Worm (Caenorhabditis elegans) whole organism, young adult: ENCODE measurements around the gene B0244.6.

ENCODE experiments used
- D2030.7 ChIP-seq: fragments of 200-800 bp; sonication (Bioruptor generic); IDR thresholded peaks from 2 replicates; pipeline ENCODE4 v1.3.6; 2022; ENCODE audit warnings: missing genetic modification reagents, missing genetic modification characterization, missing compliant biosample characterization
- F57A8.1 ChIP-seq: fragments of 200-800 bp; sonication (Bioruptor generic); optimal IDR thresholded peaks from 2 replicates; lab custom pipeline; 2018; ENCODE audit warnings: mild to moderate bottlenecking, missing genetic modification characterization, moderate library complexity, missing compliant biosample characterization
- F57C9.4 ChIP-seq: sonication (generic microtip); optimal IDR thresholded peaks from 2 replicates; lab custom pipeline; 2017; ENCODE audit warnings: mild to moderate bottlenecking, missing genetic modification characterization, missing compliant biosample characterization
- T26A5.8 ChIP-seq: sonication (generic microtip); optimal IDR thresholded peaks from 2 replicates; lab custom pipeline; 2016; ENCODE audit warnings: missing genetic modification characterization, missing compliant biosample characterization
- Y53F4B.3 ChIP-seq: fragments of 200-800 bp; sonication (Bioruptor generic); IDR thresholded peaks from 2 replicates; pipeline ENCODE4 v1.3.6; 2022; ENCODE audit warnings: missing genetic modification reagents, missing genetic modification characterization, missing compliant biosample characterization
- Y56A3A.18 ChIP-seq: fragments of 200-800 bp; sonication (Bioruptor generic); IDR thresholded peaks from 2 replicates; pipeline ENCODE4 v1.3.6; 2022; ENCODE audit warnings: missing genetic modification reagents, missing genetic modification characterization, missing compliant biosample characterization
- Y79H2A.3 ChIP-seq: fragments of 200-800 bp; sonication (Bioruptor generic); conservative IDR thresholded peaks from 2 replicates; pipeline ENCODE4 v1.3.6; 2022; ENCODE audit warnings: missing genetic modification reagents, missing genetic modification characterization, missing compliant biosample characterization
- Y95B8A.8 ChIP-seq: fragments of 200-800 bp; sonication (Bioruptor generic); IDR thresholded peaks from 2 replicates; pipeline ENCODE4 v1.3.6; 2022; ENCODE audit warnings: missing genetic modification reagents, missing genetic modification characterization, missing compliant biosample characterization
- ZK185.1 ChIP-seq: sonication (generic microtip); optimal IDR thresholded peaks from 2 replicates; lab custom pipeline; 2016; ENCODE audit warnings: mild to moderate bottlenecking, missing genetic modification characterization, missing compliant biosample characterization; ENCODE audit not compliant: poor library complexity, severe bottlenecking
- ama-1 ChIP-seq, 3 experiments: fragments of 150-350 bp in 1 of 3; sonication (generic microtip) in 2 of 3; optimal IDR thresholded peaks; 2 replicates each; lab custom pipeline; 2014 to 2018; ENCODE audit warnings: missing biosample characterization in 2 of 3, missing genetic modification characterization in 2 of 3, missing genetic modification reagents in 2 of 3
- cebp-1 ChIP-seq, 2 experiments: fragments of 200-800 bp in 1 of 2; sonication (Bioruptor generic) in 1 of 2; sonication (generic microtip) in 1 of 2; IDR thresholded peaks in 1 of 2; optimal IDR thresholded peaks in 1 of 2; 2 replicates each; pipeline versions ENCODE4 v1.3.6 to Lab custom; 2017 to 2022; ENCODE audit warnings: missing compliant biosample characterization in 2 of 2, missing genetic modification characterization in 2 of 2, mild to moderate bottlenecking in 1 of 2, missing genetic modification reagents in 1 of 2, moderate library complexity in 1 of 2
- ceh-100 ChIP-seq: fragments of 200-800 bp; sonication (Bioruptor generic); IDR thresholded peaks from 2 replicates; pipeline ENCODE4 v1.3.6; 2022; ENCODE audit warnings: missing genetic modification reagents, missing genetic modification characterization, missing compliant biosample characterization
- ceh-27 ChIP-seq: fragments of 200-800 bp; sonication (Bioruptor generic); optimal IDR thresholded peaks from 2 replicates; lab custom pipeline; 2018; ENCODE audit warnings: mild to moderate bottlenecking, missing genetic modification characterization, moderate library complexity, missing compliant biosample characterization
- ceh-58 ChIP-seq: fragments of 200-800 bp; sonication (Bioruptor generic); IDR thresholded peaks from 2 replicates; pipeline ENCODE4 v1.3.6; 2022; ENCODE audit warnings: missing genetic modification characterization, missing compliant biosample characterization
- ceh-79 ChIP-seq: sonication (generic microtip); optimal IDR thresholded peaks from 2 replicates; lab custom pipeline; 2017; ENCODE audit warnings: mild to moderate bottlenecking, missing genetic modification characterization, missing compliant biosample characterization
- ceh-91 ChIP-seq: fragments of 200-800 bp; sonication (Bioruptor generic); IDR thresholded peaks from 2 replicates; pipeline ENCODE4 v1.3.6; 2022; ENCODE audit warnings: missing genetic modification reagents, missing genetic modification characterization, missing compliant biosample characterization
- chd-7 ChIP-seq: sonication (generic microtip); optimal IDR thresholded peaks from 2 replicates; lab custom pipeline; 2016; ENCODE audit warnings: mild to moderate bottlenecking, missing genetic modification characterization, moderate library complexity, missing compliant biosample characterization
- dox-1 ChIP-seq: fragments of 200-800 bp; sonication (Bioruptor generic); IDR thresholded peaks from 2 replicates; pipeline ENCODE4 v1.3.6; 2022; ENCODE audit warnings: missing genetic modification reagents, missing genetic modification characterization, missing compliant biosample characterization
- dpff-1 ChIP-seq: sonication (generic microtip); optimal IDR thresholded peaks from 2 replicates; lab custom pipeline; 2017; ENCODE audit warnings: mild to moderate bottlenecking, missing genetic modification characterization, missing compliant biosample characterization
- egl-44 ChIP-seq: fragments of 200-800 bp; sonication (Bioruptor generic); IDR thresholded peaks from 2 replicates; pipeline ENCODE4 v1.3.6; 2022; ENCODE audit warnings: missing genetic modification reagents, missing genetic modification characterization, missing compliant biosample characterization
- ekl-4 ChIP-seq: fragments of 200-800 bp; sonication (Bioruptor generic); IDR thresholded peaks from 2 replicates; pipeline ENCODE4 v1.3.6; 2022; ENCODE audit warnings: missing genetic modification reagents, missing genetic modification characterization, missing compliant biosample characterization
- gei-17 ChIP-seq: fragments of 200-800 bp; sonication (Bioruptor generic); optimal IDR thresholded peaks from 2 replicates; lab custom pipeline; 2018; ENCODE audit warnings: mild to moderate bottlenecking, missing genetic modification characterization, missing compliant biosample characterization
- hsf-1 ChIP-seq: fragments of 200-800 bp; sonication (Bioruptor generic); IDR thresholded peaks from 2 replicates; pipeline ENCODE4 v1.3.6; 2022; ENCODE audit warnings: missing genetic modification reagents, missing genetic modification characterization, missing compliant biosample characterization
- lin-35 ChIP-seq, 3 experiments: fragments of 150-350 bp in 2 of 3; sonication (generic microtip) in 1 of 3; optimal IDR thresholded peaks; 2 replicates each; lab custom pipeline; 2014 to 2018; ENCODE audit warnings: missing biosample characterization in 3 of 3, missing genetic modification characterization in 3 of 3, missing genetic modification reagents in 3 of 3
- madf-10 ChIP-seq: sonication (generic microtip); optimal IDR thresholded peaks from 2 replicates; lab custom pipeline; 2016; ENCODE audit warnings: mild to moderate bottlenecking, missing genetic modification characterization, missing compliant biosample characterization
- madf-3 ChIP-seq: fragments of 200-800 bp; sonication (Bioruptor generic); IDR thresholded peaks from 2 replicates; pipeline ENCODE4 v1.3.6; 2022; ENCODE audit warnings: missing genetic modification reagents, missing genetic modification characterization, missing compliant biosample characterization
- mcd-1 ChIP-seq: fragments of 200-800 bp; sonication (Bioruptor generic); IDR thresholded peaks from 2 replicates; pipeline ENCODE4 v1.3.6; 2022; ENCODE audit warnings: missing genetic modification reagents, missing genetic modification characterization, missing compliant biosample characterization
- nfya-1 ChIP-seq: sonication (generic microtip); optimal IDR thresholded peaks from 2 replicates; lab custom pipeline; 2017; ENCODE audit warnings: antibody characterized with exemption, missing compliant biosample characterization, missing genetic modification characterization, borderline replicate concordance; ENCODE audit not compliant: insufficient read depth
- nhr-120 ChIP-seq: fragments of 200-800 bp; sonication (Bioruptor generic); IDR thresholded peaks from 2 replicates; pipeline ENCODE4 v1.3.6; 2022; ENCODE audit warnings: missing genetic modification characterization, missing compliant biosample characterization
- nhr-27 ChIP-seq: fragments of 200-800 bp; sonication (Bioruptor generic); optimal IDR thresholded peaks from 2 replicates; lab custom pipeline; 2018; ENCODE audit warnings: mild to moderate bottlenecking, missing genetic modification characterization, moderate library complexity, missing compliant biosample characterization
- nhr-80 ChIP-seq: sonication (generic microtip); optimal IDR thresholded peaks from 2 replicates; lab custom pipeline; 2016; ENCODE audit warnings: missing genetic modification characterization, missing compliant biosample characterization
- nhr-90 ChIP-seq: sonication (generic microtip); optimal IDR thresholded peaks from 2 replicates; lab custom pipeline; 2016; ENCODE audit warnings: missing genotype, mild to moderate bottlenecking, missing genetic modification characterization, missing compliant biosample characterization
- pbrm-1 ChIP-seq: fragments of 200-800 bp; sonication (Bioruptor generic); IDR thresholded peaks from 2 replicates; pipeline ENCODE4 v1.3.6; 2022; ENCODE audit warnings: missing genetic modification reagents, missing genetic modification characterization, missing compliant biosample characterization
- rcor-1 ChIP-seq: fragments of 200-800 bp; sonication (Bioruptor generic); IDR thresholded peaks from 2 replicates; pipeline ENCODE4 v1.3.6; 2022; ENCODE audit warnings: missing genetic modification reagents, missing genetic modification characterization, missing compliant biosample characterization
- rec-8 ChIP-seq, 2 experiments: sonication (generic microtip); optimal IDR thresholded peaks; 2 replicates each; lab custom pipeline; 2016; ENCODE audit warnings: mild to moderate bottlenecking in 2 of 2, missing genetic modification characterization in 2 of 2, missing genetic modification reagents in 2 of 2, missing genotype in 2 of 2, missing biosample characterization in 1 of 2, missing compliant biosample characterization in 1 of 2, moderate library complexity in 1 of 2
- repo-1 ChIP-seq: sonication (generic microtip); optimal IDR thresholded peaks from 2 replicates; lab custom pipeline; 2017; ENCODE audit warnings: mild to moderate bottlenecking, missing genetic modification characterization, missing compliant biosample characterization
- sea-2 ChIP-seq: fragments of 200-800 bp; sonication (Bioruptor generic); IDR thresholded peaks from 2 replicates; pipeline ENCODE4 v1.3.6; 2022; ENCODE audit warnings: missing genetic modification characterization, missing compliant biosample characterization
- tbp1 ChIP-seq: fragments of 200-800 bp; sonication (Bioruptor generic); optimal IDR thresholded peaks from 2 replicates; lab custom pipeline; 2018; ENCODE audit warnings: mild to moderate bottlenecking, missing genetic modification characterization, missing compliant biosample characterization
- tbx-9 ChIP-seq: sonication (generic microtip); optimal IDR thresholded peaks from 2 replicates; lab custom pipeline; 2016; ENCODE audit warnings: borderline replicate concordance, missing genetic modification characterization, inconsistent platforms, missing compliant biosample characterization
- tlf-1 ChIP-seq: fragments of 200-800 bp; sonication (Bioruptor generic); optimal IDR thresholded peaks from 2 replicates; lab custom pipeline; 2018; ENCODE audit warnings: mild to moderate bottlenecking, missing genetic modification characterization, missing compliant biosample characterization
- unc-62 ChIP-seq: fragments of 150-350 bp; optimal IDR thresholded peaks from 2 replicates; lab custom pipeline; 2014; ENCODE audit warnings: missing biosample characterization, missing genetic modification reagents, missing genetic modification characterization
- zfh-2 ChIP-seq: fragments of 200-800 bp; sonication (Bioruptor generic); conservative IDR thresholded peaks from 2 replicates; pipeline ENCODE4 v1.3.6; 2022; ENCODE audit warnings: missing genetic modification reagents, missing genetic modification characterization, missing compliant biosample characterization
- ztf-18 ChIP-seq: sonication (generic microtip); optimal IDR thresholded peaks from 2 replicates; lab custom pipeline; 2016; ENCODE audit warnings: missing genotype, mild to moderate bottlenecking, missing genetic modification characterization, missing compliant biosample characterization
- ztf-25 ChIP-seq: fragments of 200-800 bp; sonication (Bioruptor generic); IDR thresholded peaks from 2 replicates; pipeline ENCODE4 v1.3.6; 2022; ENCODE audit warnings: missing genetic modification reagents, missing genetic modification characterization, missing compliant biosample characterization
- ztf-26 ChIP-seq: sonication (generic microtip); optimal IDR thresholded peaks from 2 replicates; lab custom pipeline; 2017; ENCODE audit warnings: missing genetic modification characterization, missing compliant biosample characterization
- ztf-28 ChIP-seq: fragments of 200-800 bp; sonication (Bioruptor generic); IDR thresholded peaks from 2 replicates; pipeline ENCODE4 v1.3.6; 2022; ENCODE audit warnings: missing genetic modification reagents, missing genetic modification characterization, missing compliant biosample characterization
- ztf-3 ChIP-seq: fragments of 200-800 bp; sonication (Bioruptor generic); optimal IDR thresholded peaks from 2 replicates; lab custom pipeline; 2018; ENCODE audit warnings: mild to moderate bottlenecking, missing genetic modification characterization, missing compliant biosample characterization

The B0244.6 gene

DNA sequence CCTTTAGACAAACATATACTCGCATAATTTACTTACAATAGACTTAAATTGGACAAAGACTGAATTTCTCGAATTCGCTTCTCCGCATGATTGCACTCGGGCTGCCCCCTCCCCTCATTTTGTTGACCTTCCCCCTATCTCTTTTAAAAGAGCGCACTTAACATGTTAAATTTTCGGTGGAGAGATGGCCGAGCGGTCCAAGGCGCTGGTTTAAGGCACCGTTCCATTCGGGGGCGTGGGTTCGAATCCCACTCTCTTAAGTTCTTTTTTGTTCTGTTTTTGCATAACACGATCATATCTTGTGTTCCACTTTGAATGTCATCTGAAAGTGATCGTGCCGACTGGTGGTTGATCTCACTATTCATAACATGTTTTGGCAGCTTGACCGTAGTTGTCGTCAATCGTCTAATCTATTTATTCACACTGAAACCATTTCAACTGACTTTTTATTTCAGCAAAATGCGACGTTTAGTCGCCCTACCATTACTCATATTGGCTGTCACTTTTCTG, 32.0 kb downstream of the B0244.6 start, which contains the start of gene cutl-23 (continued):
- TF ChIP-seq madf-10 (tag; lab: Kevin White, UChicago) = peak; percentile 50
- peak; percentile 66; the same call in 1 of the 2 replicates for TF ChIP-seq ekl-4 (GFP tag; lab: Robert Waterston, UW)
- peak; percentile 64 for TF ChIP-seq ZK185.1 (tag; lab: Kevin White, UChicago)
- no peak for TF ChIP-seq T26A5.8 (tag; lab: Kevin White, UChicago)
- no peak for TF ChIP-seq tlf-1 (GFP tag; lab: Kevin White, UChicago)
- no peak for TF ChIP-seq ceh-100 (GFP tag; lab: Robert Waterston, UW)
- no peak for TF ChIP-seq F57C9.4 (tag; lab: Kevin White, UChicago)
- no peak for TF ChIP-seq chd-7 (tag; lab: Kevin White, UChicago)
- TF ChIP-seq ztf-18 = peak; percentile 77
- no peak for TF ChIP-seq Y79H2A.3 (GFP tag; lab: Robert Waterston, UW)
- peak; percentile 44; the same call in 1 of the 2 replicates for TF ChIP-seq D2030.7
- peak; percentile 59; the same call in 1 of the 2 replicates for TF ChIP-seq pbrm-1 (GFP tag; lab: Robert Waterston, UW)
- TF ChIP-seq rcor-1 = no peak
- TF ChIP-seq dox-1 (GFP tag; lab: Robert Waterston, UW) = peak; percentile 64; the same call in 1 of the 2 replicates
- TF ChIP-seq mcd-1 = 0 out of 2 replicates have a peak, but pooled peaks have one; percentile 19
- TF ChIP-seq nhr-90 (tag; lab: Kevin White, UChicago) = peak; percentile 73
- TF ChIP-seq dpff-1 = no peak
- no peak for TF ChIP-seq ceh-58 (GFP tag; lab: Robert Waterston, UW)
- no peak for TF ChIP-seq nhr-120 (GFP tag; lab: Robert Waterston, UW)
- no peak for TF ChIP-seq ceh-91 (GFP tag; lab: Robert Waterston, UW)
- no peak for TF ChIP-seq nhr-27
- TF ChIP-seq egl-44 (GFP tag; lab: Robert Waterston, UW) = no peak
- TF ChIP-seq tbp1 (GFP tag; lab: Kevin White, UChicago) = peak; percentile 94
- peak; percentile 55 to 71 for TF ChIP-seq rec-8 (tag; optimal IDR thresholded peaks at IDR 0.05; lab: Kevin White, UChicago)
- TF ChIP-seq gei-17 = no peak
- peak; percentile 37; the same call in 1 of the 2 replicates for TF ChIP-seq zfh-2 (GFP tag; lab: Robert Waterston, UW)
- TF ChIP-seq Y56A3A.18 (GFP tag; lab: Robert Waterston, UW) = 0 out of 2 replicates have a peak, but pooled peaks have one; percentile 28
- no peak for TF ChIP-seq hsf-1
- no peak for TF ChIP-seq unc-62 (GFP tag; lab: Kevin White, UChicago)
- no peak for TF ChIP-seq ceh-79 (tag; lab: Kevin White, UChicago)
- no peak for TF ChIP-seq ama-1 (optimal IDR thresholded peaks at IDR 0.05; lab: Kevin White, UChicago)
- peak; percentile 61 to 74 for TF ChIP-seq ama-1 (GFP tag; optimal IDR thresholded peaks at IDR 0.05; lab: Kevin White, UChicago)
- TF ChIP-seq repo-1 (tag; lab: Kevin White, UChicago) = no peak
- no peak for TF ChIP-seq Y95B8A.8 (GFP tag; lab: Robert Waterston, UW)
- peak; percentile 13 for TF ChIP-seq ceh-27 (GFP tag; lab: Kevin White, UChicago)
- no peak for TF ChIP-seq nfya-1 (tag; lab: Kevin White, UChicago)
- 0 out of 2 replicates have a peak, but pooled peaks have one; percentile 57 for TF ChIP-seq madf-3 (GFP tag; lab: Robert Waterston, UW)
- TF ChIP-seq Y53F4B.3 = no peak
- peak; percentile 35 for TF ChIP-seq ztf-26 (tag; lab: Kevin White, UChicago)
- peak; percentile 70; the same call in 1 of the 2 replicates for TF ChIP-seq ztf-25
- no peak for TF ChIP-seq F57A8.1
- no peak for TF ChIP-seq nhr-80 (tag; lab: Kevin White, UChicago)
- TF ChIP-seq lin-35 (GFP tag; optimal IDR thresholded peaks at IDR 0.05; lab: Kevin White, UChicago) = peak in 1 of 3 experiments; percentile 31
- no peak for TF ChIP-seq sea-2 (GFP tag; lab: Robert Waterston, UW)
- TF ChIP-seq tbx-9 = no peak
- no peak for TF ChIP-seq cebp-1 (GFP tag; IDR thresholded peaks at IDR 0.05; lab: Robert Waterston, UW)
- no peak for TF ChIP-seq cebp-1 (tag; optimal IDR thresholded peaks at IDR 0.05; lab: Kevin White, UChicago)
- no peak for TF ChIP-seq ztf-28 (GFP tag; lab: Robert Waterston, UW)
- TF ChIP-seq ztf-3 (GFP tag; lab: Kevin White, UChicago) = no peak
